Fruit fly (Drosophila melanogaster) whole organism, embryonic: ENCODE measurements around the gene Uggt.

Experiments used
- B-H2 ChIP-seq: fragments of 200-800 bp; sonication (Bioruptor generic); optimal IDR thresholded peaks from 2 replicates; lab custom pipeline; 2018; ENCODE audit warnings: missing biosample characterization, mild to moderate bottlenecking, missing genetic modification characterization
- BEAF-32 ChIP-seq: fragments of 200-800 bp; sonication (Bioruptor generic); optimal IDR thresholded peaks from 3 replicates; lab custom pipeline; 2017; ENCODE audit warnings: missing biosample characterization, missing genetic modification characterization, mild to moderate bottlenecking, moderate library complexity, missing genetic modification reagents
- CG11085 ChIP-seq: fragments of 200-800 bp; sonication (Bioruptor generic); IDR thresholded peaks from 2 replicates; pipeline ENCODE4 v1.3.6; 2022; ENCODE audit warnings: missing biosample characterization, missing genetic modification characterization
- CG12219 ChIP-seq: fragments of 200-800 bp; sonication (Bioruptor generic); optimal IDR thresholded peaks from 3 replicates; lab custom pipeline; 2018; ENCODE audit warnings: missing biosample characterization, mild to moderate bottlenecking, missing genetic modification characterization
- CG12769 ChIP-seq: fragments of 200-800 bp; sonication (Bioruptor generic); optimal IDR thresholded peaks from 2 replicates; lab custom pipeline; 2019; ENCODE audit warnings: missing biosample characterization, mild to moderate bottlenecking, missing genetic modification characterization, moderate library complexity
- CG12942 ChIP-seq: fragments of 200-800 bp; sonication (Bioruptor generic); optimal IDR thresholded peaks from 3 replicates; lab custom pipeline; 2016; ENCODE audit warnings: missing biosample characterization, missing genetic modification characterization
- CG13287 ChIP-seq: fragments of 200-800 bp; sonication (Bioruptor generic); IDR thresholded peaks from 2 replicates; pipeline ENCODE4 v1.3.6; 2022; ENCODE audit warnings: missing biosample characterization, missing genetic modification characterization; ENCODE audit not compliant: partially characterized antibody
- CG13775 ChIP-seq: fragments of 200-800 bp; sonication (Bioruptor generic); optimal IDR thresholded peaks from 3 replicates; lab custom pipeline; 2017; ENCODE audit warnings: missing biosample characterization, mild to moderate bottlenecking, missing genetic modification characterization
- CG14441 ChIP-seq: fragments of 200-800 bp; sonication (Bioruptor generic); IDR thresholded peaks from 2 replicates; pipeline ENCODE4 v1.3.6; 2022; ENCODE audit warnings: missing biosample characterization, missing genetic modification characterization
- CG15011 ChIP-seq: fragments of 200-800 bp; sonication (Bioruptor generic); optimal IDR thresholded peaks from 3 replicates; lab custom pipeline; 2018; ENCODE audit warnings: missing biosample characterization, mild to moderate bottlenecking, missing genetic modification characterization
- CG1529 ChIP-seq: fragments of 200-800 bp; sonication (Bioruptor generic); optimal IDR thresholded peaks from 3 replicates; lab custom pipeline; 2018; ENCODE audit warnings: missing biosample characterization, missing genetic modification characterization
- CG15696 ChIP-seq: fragments of 200-800 bp; sonication (Bioruptor generic); optimal IDR thresholded peaks from 2 replicates; lab custom pipeline; 2019; ENCODE audit warnings: missing biosample characterization, mild to moderate bottlenecking, missing genetic modification characterization, moderate library complexity
- CG2129 ChIP-seq: fragments of 200-800 bp; sonication (Bioruptor generic); IDR thresholded peaks from 2 replicates; pipeline ENCODE4 v1.3.6; 2022; ENCODE audit warnings: missing biosample characterization, missing genetic modification characterization; ENCODE audit not compliant: partially characterized antibody
- CG2678 ChIP-seq: fragments of 200-800 bp; sonication (Bioruptor generic); optimal IDR thresholded peaks from 3 replicates; lab custom pipeline; 2019; ENCODE audit warnings: missing biosample characterization, mild to moderate bottlenecking, missing genetic modification characterization, moderate library complexity
- CG4404 ChIP-seq: fragments of 200-800 bp; sonication (Bioruptor generic); IDR thresholded peaks from 2 replicates; pipeline ENCODE4 v1.3.6; 2022; ENCODE audit warnings: missing biosample characterization, missing genetic modification characterization
- CG4854 ChIP-seq: fragments of 200-800 bp; sonication (Bioruptor generic); optimal IDR thresholded peaks from 2 replicates; lab custom pipeline; 2016; ENCODE audit warnings: missing biosample characterization, missing genetic modification characterization, inconsistent platforms
- CG5245 ChIP-seq: fragments of 200-800 bp; sonication (Bioruptor generic); optimal IDR thresholded peaks from 3 replicates; lab custom pipeline; 2016; ENCODE audit warnings: missing biosample characterization, missing genetic modification characterization
- CG7839 ChIP-seq: fragments of 200-800 bp; sonication (Bioruptor generic); optimal IDR thresholded peaks from 3 replicates; lab custom pipeline; 2018; ENCODE audit warnings: missing biosample characterization, mild to moderate bottlenecking, missing genetic modification characterization, moderate library complexity
- CG8089 ChIP-seq: fragments of 200-800 bp; sonication (Bioruptor generic); optimal IDR thresholded peaks from 3 replicates; lab custom pipeline; 2016; ENCODE audit warnings: missing biosample characterization, missing genetic modification characterization
- CG8388 ChIP-seq: fragments of 200-800 bp; sonication (Bioruptor generic); optimal IDR thresholded peaks from 2 replicates; lab custom pipeline; 2019; ENCODE audit warnings: missing biosample characterization, mild to moderate bottlenecking, missing genetic modification characterization, moderate library complexity
- CG9727 ChIP-seq: fragments of 200-800 bp; sonication (Bioruptor generic); optimal IDR thresholded peaks from 3 replicates; lab custom pipeline; 2017; ENCODE audit warnings: missing biosample characterization, mild to moderate bottlenecking, missing genetic modification characterization
- CG9817 ChIP-seq: fragments of 200-800 bp; sonication (Bioruptor generic); optimal IDR thresholded peaks from 2 replicates; lab custom pipeline; 2018; ENCODE audit warnings: missing biosample characterization, mild to moderate bottlenecking, missing genetic modification characterization, moderate library complexity
- Doc3 ChIP-seq: fragments of 200-800 bp; sonication (Bioruptor generic); IDR thresholded peaks from 3 replicates; pipeline ENCODE4 v1.3.6; 2022; ENCODE audit warnings: missing biosample characterization, missing genetic modification characterization; ENCODE audit not compliant: partially characterized antibody
- Fer3 ChIP-seq: fragments of 200-800 bp; sonication (Bioruptor generic); optimal IDR thresholded peaks from 2 replicates; lab custom pipeline; 2018; ENCODE audit warnings: missing biosample characterization, mild to moderate bottlenecking, missing genetic modification characterization, moderate library complexity
- Hr78 ChIP-seq, 2 experiments: fragments of 200-800 bp in 1 of 2; fragments of >200 bp in 1 of 2; sonication (Bioruptor generic) in 1 of 2; optimal IDR thresholded peaks; 2 replicates each; lab custom pipeline; 2017 to 2019; ENCODE audit warnings: missing biosample characterization in 2 of 2, missing genetic modification characterization in 2 of 2, mild to moderate bottlenecking in 1 of 2, moderate library complexity in 1 of 2
- Hsf ChIP-seq: fragments of 200-800 bp; sonication (Bioruptor generic); optimal IDR thresholded peaks from 3 replicates; lab custom pipeline; 2016; ENCODE audit warnings: missing biosample characterization, missing genetic modification characterization
- Jarid2 ChIP-seq: fragments of 200-800 bp; sonication (Bioruptor generic); optimal IDR thresholded peaks from 3 replicates; lab custom pipeline; 2017; ENCODE audit warnings: mild to moderate bottlenecking, missing biosample characterization, missing genetic modification reagents, missing genetic modification characterization
- Meics ChIP-seq: fragments of 200-800 bp; sonication (Bioruptor generic); optimal IDR thresholded peaks from 2 replicates; lab custom pipeline; 2017; ENCODE audit warnings: missing biosample characterization, mild to moderate bottlenecking, missing genetic modification characterization
- Sox102F ChIP-seq: fragments of 200-800 bp; sonication (Bioruptor generic); optimal IDR thresholded peaks from 2 replicates; lab custom pipeline; 2018; ENCODE audit warnings: missing biosample characterization, mild to moderate bottlenecking, missing genetic modification characterization, moderate library complexity
- Sry-δ ChIP-seq: fragments of 200-800 bp; sonication (Bioruptor generic); optimal IDR thresholded peaks from 2 replicates; lab custom pipeline; 2016; ENCODE audit warnings: missing biosample characterization, missing genetic modification characterization
- Ssrp ChIP-seq: fragments of 200-800 bp; sonication (Bioruptor generic); optimal IDR thresholded peaks from 2 replicates; lab custom pipeline; 2018; ENCODE audit warnings: missing biosample characterization, mild to moderate bottlenecking, missing genetic modification characterization, moderate library complexity
- Taf1 ChIP-seq: fragments of 200-800 bp; sonication (Bioruptor generic); IDR thresholded peaks from 2 replicates; pipeline ENCODE4 v1.3.6; 2022; ENCODE audit warnings: missing biosample characterization, missing genetic modification characterization
- Tbp ChIP-seq: fragments of >200 bp; optimal IDR thresholded peaks from 2 replicates; lab custom pipeline; 2018; ENCODE audit warnings: missing biosample characterization, missing genetic modification characterization
- ac ChIP-seq: fragments of 200-800 bp; sonication (Bioruptor generic); optimal IDR thresholded peaks from 3 replicates; lab custom pipeline; 2017; ENCODE audit warnings: missing biosample characterization, mild to moderate bottlenecking, missing genetic modification characterization
- bigmax ChIP-seq: fragments of 200-800 bp; sonication (Bioruptor generic); optimal IDR thresholded peaks from 2 replicates; lab custom pipeline; 2018; ENCODE audit warnings: missing biosample characterization, mild to moderate bottlenecking, missing genetic modification characterization
- br ChIP-seq: fragments of >200 bp; optimal IDR thresholded peaks from 2 replicates; lab custom pipeline; 2017
- da ChIP-seq: fragments of 200-800 bp; sonication (Bioruptor generic); optimal IDR thresholded peaks from 2 replicates; lab custom pipeline; 2016; ENCODE audit warnings: missing biosample characterization, missing genetic modification characterization
- danr ChIP-seq: fragments of 200-800 bp; sonication (Bioruptor generic); IDR thresholded peaks from 2 replicates; pipeline ENCODE4 v1.3.6; 2022; ENCODE audit warnings: missing biosample characterization, missing genetic modification characterization
- dmrt99B ChIP-seq: fragments of 200-800 bp; sonication (Bioruptor generic); optimal IDR thresholded peaks from 2 replicates; lab custom pipeline; 2018; ENCODE audit warnings: missing biosample characterization, mild to moderate bottlenecking, missing genetic modification characterization, moderate library complexity
- eve ChIP-seq, 2 experiments: fragments of >200 bp; optimal IDR thresholded peaks; 2 replicates each; lab custom pipeline; 2017; ENCODE audit warnings: missing biosample characterization in 2 of 2, missing genetic modification characterization in 2 of 2
- eyg ChIP-seq: fragments of 200-800 bp; sonication (Bioruptor generic); optimal IDR thresholded peaks from 3 replicates; lab custom pipeline; 2016; ENCODE audit warnings: missing biosample characterization, missing genetic modification characterization
- hbn ChIP-seq: fragments of 200-800 bp; sonication (Bioruptor generic); IDR thresholded peaks from 2 replicates; pipeline ENCODE4 v1.3.6; 2022; ENCODE audit warnings: missing biosample characterization, missing genetic modification characterization; ENCODE audit not compliant: partially characterized antibody
- kni ChIP-seq: fragments of 200-800 bp; sonication (Bioruptor generic); optimal IDR thresholded peaks from 3 replicates; lab custom pipeline; 2017; ENCODE audit warnings: mild to moderate bottlenecking, missing biosample characterization, missing genetic modification reagents, missing genetic modification characterization
- nau ChIP-seq: fragments of 200-800 bp; sonication (Bioruptor generic); optimal IDR thresholded peaks from 3 replicates; lab custom pipeline; 2017; ENCODE audit warnings: missing biosample characterization, mild to moderate bottlenecking, missing genetic modification characterization, missing genetic modification reagents
- onecut ChIP-seq: fragments of 200-800 bp; sonication (Bioruptor generic); IDR thresholded peaks from 2 replicates; pipeline ENCODE4 v1.3.6; 2022; ENCODE audit warnings: missing biosample characterization, missing genetic modification characterization
- pum ChIP-seq: fragments of 200-800 bp; sonication (Bioruptor generic); optimal IDR thresholded peaks from 2 replicates; lab custom pipeline; 2016; ENCODE audit warnings: missing biosample characterization, missing genetic modification characterization
- scrt ChIP-seq: fragments of 200-800 bp; sonication (Bioruptor generic); optimal IDR thresholded peaks from 2 replicates; lab custom pipeline; 2018; ENCODE audit warnings: missing biosample characterization, mild to moderate bottlenecking, missing genetic modification characterization, moderate library complexity
- slbo ChIP-seq: fragments of 200-800 bp; sonication (Bioruptor generic); IDR thresholded peaks from 2 replicates; pipeline ENCODE4 v1.3.6; 2022; ENCODE audit warnings: missing biosample characterization, missing genetic modification characterization
- stc ChIP-seq: fragments of 200-800 bp; sonication (Bioruptor generic); IDR thresholded peaks from 2 replicates; pipeline ENCODE4 v1.3.6; 2022; ENCODE audit warnings: missing biosample characterization, missing genetic modification characterization
- zen ChIP-seq: fragments of 200-800 bp; sonication (Bioruptor generic); optimal IDR thresholded peaks from 3 replicates; lab custom pipeline; 2018; ENCODE audit warnings: missing biosample characterization, mild to moderate bottlenecking, missing genetic modification characterization, moderate library complexity

The Uggt gene

DNA sequence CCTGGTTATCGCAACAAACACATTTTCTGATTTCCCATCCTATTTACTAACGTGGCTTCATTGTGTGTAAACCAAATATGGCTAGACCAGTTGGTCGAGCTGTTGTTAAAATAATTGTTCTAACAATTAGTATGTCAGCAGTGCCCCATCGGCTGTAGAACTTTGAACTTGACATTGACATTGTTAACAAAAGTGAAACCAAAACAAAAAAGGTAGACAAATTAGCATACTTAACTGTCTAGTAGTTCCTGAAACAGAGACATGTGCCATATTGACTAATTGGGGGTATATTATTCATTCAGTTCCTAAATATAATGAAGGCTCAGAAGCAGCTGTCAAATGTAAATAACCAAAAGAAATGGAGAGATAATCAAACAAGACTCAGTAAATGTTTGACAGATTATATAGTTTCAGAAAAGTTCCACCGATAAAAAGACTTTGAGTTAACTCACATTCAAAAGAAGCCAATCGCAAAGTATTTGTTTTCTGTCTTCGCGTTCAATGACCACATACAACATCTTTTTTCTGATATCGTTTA is 34.8 kb upstream of the Uggt start (continued):
- TF ChIP-seq CG14441, result no peak
- no peak for TF ChIP-seq dmrt99B
- TF ChIP-seq CG12942, result no peak
- no peak for TF ChIP-seq eve (GFP tag; optimal IDR thresholded peaks at IDR 0.05; lab: Kevin White, UChicago)
- no peak for TF ChIP-seq CG1529 (GFP tag; lab: Kevin White, UChicago)
- no peak for TF ChIP-seq CG11085 (GFP tag; lab: Robert Waterston, UW)
- TF ChIP-seq zen (tag; lab: Kevin White, UChicago), result peak; percentile 10
- TF ChIP-seq ac (GFP tag; lab: Kevin White, UChicago), result peak; percentile 5
- TF ChIP-seq Fer3 (tag; lab: Kevin White, UChicago), result peak; percentile 23
- no peak for TF ChIP-seq BEAF-32
- TF ChIP-seq CG5245 (GFP tag; lab: Kevin White, UChicago), result no peak
- no peak for TF ChIP-seq Hsf (GFP tag; lab: Kevin White, UChicago)
- TF ChIP-seq CG12769 (tag; lab: Kevin White, UChicago), result peak; percentile 40
- no peak for TF ChIP-seq Taf1 (GFP tag; lab: Robert Waterston, UW)
- no peak for TF ChIP-seq Jarid2
- no peak for TF ChIP-seq CG2129 (GFP tag; lab: Robert Waterston, UW)
- no peak for TF ChIP-seq CG8089 (GFP tag; lab: Kevin White, UChicago)
- peak; percentile 27 for TF ChIP-seq eyg (GFP tag; lab: Kevin White, UChicago)
- no peak for TF ChIP-seq CG9727 (GFP tag; lab: Kevin White, UChicago)
- TF ChIP-seq da (GFP tag; lab: Kevin White, UChicago), result no peak
- TF ChIP-seq pum (GFP tag; lab: Kevin White, UChicago), result no peak
- TF ChIP-seq stc (GFP tag; lab: Robert Waterston, UW), result no peak
- peak; percentile 87 for TF ChIP-seq CG15696 (tag; lab: Kevin White, UChicago)
- TF ChIP-seq Meics (GFP tag; lab: Kevin White, UChicago), result peak; percentile 61
- peak; percentile 39; the same call in 1 of the 2 replicates for TF ChIP-seq onecut
- no peak for TF ChIP-seq CG13287
- peak; percentile 24 for TF ChIP-seq scrt (GFP tag; lab: Kevin White, UChicago)
- no peak for TF ChIP-seq CG4404 (GFP tag; lab: Robert Waterston, UW)
- TF ChIP-seq CG13775, result no peak
- TF ChIP-seq CG15011 (GFP tag; lab: Kevin White, UChicago), result peak; percentile 41
- no peak for TF ChIP-seq Sox102F (GFP tag; lab: Kevin White, UChicago)
- TF ChIP-seq CG7839, result no peak
- TF ChIP-seq hbn (GFP tag; lab: Robert Waterston, UW), result no peak
- TF ChIP-seq Doc3 (GFP tag; lab: Robert Waterston, UW), result no peak
- peak; percentile 16 for TF ChIP-seq nau
- no peak for TF ChIP-seq CG9817 (tag; lab: Kevin White, UChicago)
- TF ChIP-seq Hr78 (GFP tag; optimal IDR thresholded peaks at IDR 0.05; lab: Kevin White, UChicago), result no peak
- peak; percentile 48 for TF ChIP-seq kni (GFP tag; lab: Kevin White, UChicago)
- TF ChIP-seq br (lab: Kevin White, UChicago), result no peak
- TF ChIP-seq Tbp (GFP tag; lab: Kevin White, UChicago), result no peak
- TF ChIP-seq Sry-δ, result no peak
- peak; percentile 65 for TF ChIP-seq CG2678 (tag; lab: Kevin White, UChicago)
- TF ChIP-seq danr (GFP tag; lab: Robert Waterston, UW), result no peak
- no peak for TF ChIP-seq CG12219 (GFP tag; lab: Kevin White, UChicago)
- TF ChIP-seq bigmax, result no peak
- no peak for TF ChIP-seq CG8388 (GFP tag; lab: Kevin White, UChicago)
- peak; percentile 17 for TF ChIP-seq B-H2
- no peak for TF ChIP-seq Ssrp (tag; lab: Kevin White, UChicago)
- peak; percentile 37 for TF ChIP-seq CG4854 (GFP tag; lab: Kevin White, UChicago)
- no peak for TF ChIP-seq slbo (GFP tag; lab: Robert Waterston, UW)
